Worm (Caenorhabditis elegans): ENCODE data around the gene Y54F10BM.21.

The Y54F10BM.21 gene

ce11 chrIII:2276842-2277241 is at the start of gene Y54F10BM.21:
Y54F10BM.21 (plus strand) TSS chrIII:2277142.
- TF ChIP-seq hnd-1 (tag; optimal IDR thresholded peaks at IDR 0.05) (no peak), ceh-13 (GFP tag; optimal IDR thresholded peaks at IDR 0.05) (no peak), hmbx-1 (tag; optimal IDR thresholded peaks at IDR 0.05) (no peak), ets-7 (tag; optimal IDR thresholded peaks at IDR 0.05) (no peak)

DNA sequence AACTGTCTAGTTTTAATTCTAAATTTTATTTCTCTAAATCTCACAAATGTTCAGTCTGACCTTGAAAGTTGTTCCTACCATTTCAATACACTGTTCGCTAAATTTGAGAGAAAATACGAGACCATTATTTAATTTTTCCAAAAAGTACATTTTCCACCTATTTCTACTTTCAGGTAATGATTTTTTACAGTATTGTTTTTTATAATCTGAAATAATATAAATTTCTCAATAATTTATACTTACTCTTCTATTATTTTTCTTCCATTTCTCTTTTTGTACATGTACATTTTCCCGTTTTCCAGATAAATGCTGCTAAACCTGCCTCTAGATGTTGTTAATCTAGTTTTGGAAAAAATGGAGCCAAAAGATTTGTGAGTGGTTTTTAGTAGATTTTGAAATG is 49.5 kb upstream of the Y54F10BM.21 start, which contains the start of gene fbxa-62:
Gene fbxa-62 (plus strand): TSS at position 301 of the 400 bp plus-strand sequence.
- no peak for TF ChIP-seq tbx-37 (GFP tag; conservative IDR thresholded peaks at IDR 0.05)
- no peak for TF ChIP-seq ama-1 (optimal IDR thresholded peaks at IDR 0.05)
- no peak for TF ChIP-seq tbx-11 (GFP tag; IDR thresholded peaks at IDR 0.05)
- no peak for TF ChIP-seq sea-1 (GFP tag; conservative IDR thresholded peaks at IDR 0.05)
- TF ChIP-seq hmbx-1 (tag; optimal IDR thresholded peaks at IDR 0.05) = no peak
- no peak for TF ChIP-seq tra-4 (tag; optimal IDR thresholded peaks at IDR 0.05)
- no peak for TF ChIP-seq ceh-13 (GFP tag; optimal IDR thresholded peaks at IDR 0.05)
- TF ChIP-seq ceh-36 (tag; optimal IDR thresholded peaks at IDR 0.05) = no peak
- TF ChIP-seq hmg-4 (GFP tag; optimal IDR thresholded peaks at IDR 0.05) = no peak

DNA sequence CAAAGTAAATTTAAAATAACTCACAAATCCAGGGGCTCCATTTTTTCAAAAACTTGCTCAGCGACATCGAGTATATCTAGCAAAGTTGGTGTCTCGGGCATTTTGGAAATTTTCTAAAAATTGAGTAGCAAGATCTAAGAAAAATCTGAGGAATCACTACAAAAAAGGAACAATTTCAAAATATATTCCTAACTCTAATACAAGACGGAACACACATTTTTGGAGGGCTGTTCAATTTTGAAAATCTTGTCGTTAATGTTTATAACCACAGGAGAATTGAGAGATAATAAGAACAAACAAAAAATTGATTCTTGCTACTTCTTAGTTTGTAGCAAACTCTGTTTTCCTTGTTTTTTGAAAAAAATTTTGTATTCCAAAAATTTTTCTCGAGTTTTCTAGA is 44.6 kb upstream of the Y54F10BM.21 start, which contains the start of gene fbxa-47:
Gene fbxa-47 (minus strand): TSS at position 101 of the 400 bp plus-strand sequence.
- TF ChIP-seq flt-1 (GFP tag; IDR thresholded peaks at IDR 0.05) (no peak), ceh-13 (GFP tag; optimal IDR thresholded peaks at IDR 0.05) (no peak), hmg-4 (GFP tag; optimal IDR thresholded peaks at IDR 0.05) (no peak), ama-1 (optimal IDR thresholded peaks at IDR 0.05) (no peak), tbx-37 (GFP tag; conservative IDR thresholded peaks at IDR 0.05) (no peak), aly-1 (tag; optimal IDR thresholded peaks at IDR 0.05) (no peak), ceh-36 (tag; optimal IDR thresholded peaks at IDR 0.05) (no peak), pes-1 (GFP tag; IDR thresholded peaks at IDR 0.05) (no peak), sea-1 (GFP tag; conservative IDR thresholded peaks at IDR 0.05) (no peak), hnd-1 (tag; optimal IDR thresholded peaks at IDR 0.05) (no peak), ets-7 (tag; optimal IDR thresholded peaks at IDR 0.05) (no peak), hmbx-1 (tag; optimal IDR thresholded peaks at IDR 0.05) (no peak), B0310.2 (tag; optimal IDR thresholded peaks at IDR 0.05) (no peak)

DNA sequence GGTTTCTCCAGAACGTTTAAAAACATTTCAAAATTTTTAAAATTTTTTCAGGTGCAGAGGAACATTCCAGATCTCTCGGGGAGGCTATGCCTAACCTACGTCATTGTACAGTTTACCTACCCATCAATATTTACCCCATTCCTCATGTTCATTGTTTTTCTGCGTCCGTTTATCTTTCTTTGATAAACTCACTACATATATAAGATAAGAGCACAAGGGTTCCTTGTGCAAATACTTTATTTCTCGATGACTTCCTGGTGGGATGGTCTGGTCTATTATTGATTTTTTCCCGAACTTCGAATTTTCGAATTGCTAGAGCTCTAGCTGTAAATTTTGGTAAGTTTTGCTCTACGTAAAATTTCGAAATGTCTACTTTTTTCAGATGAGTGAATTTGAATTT is 43.5 kb upstream of the Y54F10BM.21 start:
- TF ChIP-seq aly-1 (tag; optimal IDR thresholded peaks at IDR 0.05) = no peak
- TF ChIP-seq ceh-13 (GFP tag; optimal IDR thresholded peaks at IDR 0.05) = no peak
- TF ChIP-seq pes-1 (GFP tag; IDR thresholded peaks at IDR 0.05) = no peak
- no peak for TF ChIP-seq ceh-36 (tag; optimal IDR thresholded peaks at IDR 0.05)
- TF ChIP-seq hnd-1 (tag; optimal IDR thresholded peaks at IDR 0.05) = no peak
- no peak for TF ChIP-seq flt-1 (GFP tag; IDR thresholded peaks at IDR 0.05)
- TF ChIP-seq sea-1 (GFP tag; conservative IDR thresholded peaks at IDR 0.05) = no peak
- no peak for TF ChIP-seq B0310.2 (tag; optimal IDR thresholded peaks at IDR 0.05)
- TF ChIP-seq ama-1 (optimal IDR thresholded peaks at IDR 0.05) = no peak
- TF ChIP-seq hmbx-1 (tag; optimal IDR thresholded peaks at IDR 0.05) = no peak

DNA sequence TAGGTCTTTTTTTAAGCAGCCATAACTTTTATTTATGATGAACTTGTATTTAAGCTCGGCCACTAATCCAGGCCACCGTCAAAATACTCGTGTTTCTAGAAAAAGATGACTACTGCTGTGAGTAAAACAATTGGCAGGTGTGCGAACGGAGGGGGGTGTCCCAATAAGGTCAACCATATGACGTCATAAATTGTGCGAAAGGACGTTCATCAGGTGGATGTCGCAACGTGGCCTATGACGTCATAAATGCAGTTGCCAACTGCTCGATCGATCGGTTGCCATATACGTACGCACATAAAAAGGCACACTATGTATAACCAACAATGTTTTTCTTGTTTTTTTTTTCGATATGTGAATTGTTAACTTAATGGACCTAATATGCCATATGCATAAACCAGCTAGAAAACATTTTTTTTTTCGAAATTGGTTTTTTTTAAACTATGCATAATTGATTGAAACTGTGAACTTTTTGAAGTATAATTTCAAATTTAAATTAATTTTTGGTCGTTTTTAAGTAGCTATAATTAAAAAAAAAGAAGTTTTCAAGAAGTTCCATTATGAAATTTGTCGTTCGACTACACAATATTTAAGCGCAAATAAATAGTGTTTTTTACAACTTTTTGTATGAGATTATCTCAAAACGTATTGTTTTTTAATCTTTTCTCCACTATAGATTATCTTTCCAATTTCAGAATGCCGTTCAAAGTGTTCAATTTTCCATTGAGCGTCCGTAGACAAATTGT is 42.6 kb upstream of the Y54F10BM.21 start, which contains the start of gene C39B5.2:
Gene C39B5.2 (plus strand): TSS at position 693 of the 743 bp plus-strand sequence.
- TF ChIP-seq hmg-4 (GFP tag; optimal IDR thresholded peaks at IDR 0.05) (no peak), ceh-36 (tag; optimal IDR thresholded peaks at IDR 0.05) (peak; percentile 14), flt-1 (GFP tag; IDR thresholded peaks at IDR 0.05) (no peak), hmbx-1 (tag; optimal IDR thresholded peaks at IDR 0.05) (no peak), F13C5.2 (tag; optimal IDR thresholded peaks at IDR 0.05) (no peak), sea-1 (GFP tag; conservative IDR thresholded peaks at IDR 0.05) (0 out of 2 replicates have a peak, but pooled peaks have one; percentile 56)

DNA sequence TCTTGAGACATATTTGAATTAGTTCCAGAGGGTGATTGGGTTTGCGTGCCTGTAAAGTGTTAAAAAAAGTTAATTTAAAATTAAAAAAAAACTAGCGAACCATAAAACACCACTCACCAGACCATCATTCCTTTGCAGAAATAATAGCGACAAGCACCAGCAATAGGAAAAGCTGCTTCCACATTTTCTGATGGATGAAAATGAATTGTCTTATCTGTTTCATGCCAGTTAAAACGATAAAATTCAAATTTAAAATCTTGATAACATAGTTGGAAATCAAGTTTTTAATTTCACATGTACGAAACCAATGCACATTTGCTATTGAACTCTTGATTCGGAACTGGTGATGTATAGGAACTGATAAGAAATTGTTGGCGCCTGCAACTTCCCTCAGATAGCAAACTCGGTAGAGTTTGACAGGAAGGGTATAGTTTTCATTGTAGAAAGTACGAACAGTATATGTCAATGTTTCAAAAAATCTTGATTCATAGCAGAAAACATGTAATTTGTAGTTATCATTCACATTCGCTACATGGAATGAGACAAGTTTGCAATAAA is 37.3 kb upstream of the Y54F10BM.21 start, which contains the start of gene C39B5.10:
Gene C39B5.10 (minus strand): TSS at position 51 of the 558 bp plus-strand sequence.
- TF ChIP-seq pes-1 (GFP tag; IDR thresholded peaks at IDR 0.05) = no peak
- TF ChIP-seq ceh-36 (tag; optimal IDR thresholded peaks at IDR 0.05) = no peak
- TF ChIP-seq ceh-13 (GFP tag; optimal IDR thresholded peaks at IDR 0.05) = no peak
- no peak for TF ChIP-seq ets-7 (tag; optimal IDR thresholded peaks at IDR 0.05)
- TF ChIP-seq flt-1 (GFP tag; IDR thresholded peaks at IDR 0.05) = no peak
- no peak for TF ChIP-seq F13C5.2 (tag; optimal IDR thresholded peaks at IDR 0.05)
- TF ChIP-seq tbx-37 (GFP tag; conservative IDR thresholded peaks at IDR 0.05) = no peak
- TF ChIP-seq tra-4 (tag; optimal IDR thresholded peaks at IDR 0.05) = no peak
- TF ChIP-seq hmbx-1 (tag; optimal IDR thresholded peaks at IDR 0.05) = no peak
- TF ChIP-seq hmg-4 (GFP tag; optimal IDR thresholded peaks at IDR 0.05) = no peak
- TF ChIP-seq sea-1 (GFP tag; conservative IDR thresholded peaks at IDR 0.05) = no peak
- no peak for TF ChIP-seq B0310.2 (tag; optimal IDR thresholded peaks at IDR 0.05)

ce11 chrIII:2240471-2240870 is 36.5 kb upstream of the Y54F10BM.21 start, which contains the start of gene srz-56:
srz-56 (plus strand) TSS chrIII:2240771.
- TF ChIP-seq aly-1 (tag; optimal IDR thresholded peaks at IDR 0.05) (no peak), B0310.2 (tag; optimal IDR thresholded peaks at IDR 0.05) (no peak), tbx-11 (GFP tag; IDR thresholded peaks at IDR 0.05) (no peak), F13C5.2 (tag; optimal IDR thresholded peaks at IDR 0.05) (no peak), hnd-1 (tag; optimal IDR thresholded peaks at IDR 0.05) (no peak), tbx-37 (GFP tag; conservative IDR thresholded peaks at IDR 0.05) (no peak), tra-4 (tag; optimal IDR thresholded peaks at IDR 0.05) (no peak), hmg-4 (GFP tag; optimal IDR thresholded peaks at IDR 0.05) (no peak), scrt-1 (GFP tag; IDR thresholded peaks at IDR 0.05) (no peak), hmbx-1 (tag; optimal IDR thresholded peaks at IDR 0.05) (no peak), flt-1 (GFP tag; IDR thresholded peaks at IDR 0.05) (no peak), sea-1 (GFP tag; conservative IDR thresholded peaks at IDR 0.05) (no peak), ets-7 (tag; optimal IDR thresholded peaks at IDR 0.05) (no peak), ceh-36 (tag; optimal IDR thresholded peaks at IDR 0.05) (no peak), ceh-13 (GFP tag; optimal IDR thresholded peaks at IDR 0.05) (no peak), pes-1 (GFP tag; IDR thresholded peaks at IDR 0.05) (no peak)

Measured in whole organism, early embryonic.